Worm (Caenorhabditis elegans): ENCODE data around the gene msrp-4.

DNA sequence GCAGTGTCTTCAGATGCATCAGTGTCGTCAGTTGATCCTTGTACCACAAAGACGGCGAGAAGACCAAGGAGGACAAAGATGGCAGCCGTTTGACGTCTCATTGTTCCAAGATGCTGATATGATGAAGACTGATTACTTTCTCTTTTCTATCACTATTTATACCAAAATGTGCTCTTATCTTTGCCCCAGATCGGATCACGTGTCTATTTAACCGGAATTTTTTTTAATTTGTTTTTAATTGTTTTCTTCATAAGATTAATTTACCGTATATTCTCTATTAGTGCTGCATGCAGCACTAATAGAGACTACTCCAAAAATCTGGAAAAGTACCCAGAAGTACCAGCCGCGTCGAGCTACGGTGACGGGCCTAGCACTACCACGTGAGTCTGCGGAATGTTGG lies 7.9 kb downstream of the msrp-4 start, which contains the start of gene msrp-3:
- TF ChIP-seq elt-4 (tag; optimal IDR thresholded peaks at IDR 0.05) (no peak), zip-5 (tag; optimal IDR thresholded peaks at IDR 0.05) (no peak), unc-55 (GFP tag; optimal IDR thresholded peaks at IDR 0.05) (no peak), nhr-232 (tag; optimal IDR thresholded peaks at IDR 0.05) (no peak), pqm-1 (tag; optimal IDR thresholded peaks at IDR 0.05) (no peak), ets-4 (tag; optimal IDR thresholded peaks at IDR 0.05) (no peak), ama-1 (optimal IDR thresholded peaks at IDR 0.05) (no peak), ceh-2 (tag; optimal IDR thresholded peaks at IDR 0.05) (no peak), rnt-1 (tag; optimal IDR thresholded peaks at IDR 0.05) (no peak)
